Worm (Caenorhabditis elegans) whole organism, L4 larva: ENCODE results near the gene ceh-54.

Source experiments
- F26F4.8 ChIP-seq: fragments of 200-800 bp; sonication (Bioruptor generic); conservative IDR thresholded peaks from 2 replicates; pipeline ENCODE4 v1.3.6; 2022; ENCODE audit warnings: missing genetic modification characterization, missing compliant biosample characterization
- F49E8.2 ChIP-seq: sonication (generic microtip); optimal IDR thresholded peaks from 2 replicates; lab custom pipeline; 2016; ENCODE audit warnings: missing compliant biosample characterization, mild to moderate bottlenecking, missing genetic modification characterization, borderline replicate concordance
- T20F7.1 ChIP-seq: fragments of 200-800 bp; sonication (Bioruptor generic); optimal IDR thresholded peaks from 2 replicates; lab custom pipeline; 2018; ENCODE audit warnings: mild to moderate bottlenecking, missing genetic modification characterization, missing compliant biosample characterization
- Y48G9A.11 ChIP-seq: fragments of 200-800 bp; sonication (Bioruptor generic); IDR thresholded peaks from 2 replicates; pipeline ENCODE4 v1.3.6; 2022; ENCODE audit warnings: missing genetic modification reagents, missing genetic modification characterization, missing compliant biosample characterization
- ZK337.2 ChIP-seq: fragments of 200-800 bp; sonication (Bioruptor generic); IDR thresholded peaks from 2 replicates; pipeline ENCODE4 v1.3.6; 2022; ENCODE audit warnings: missing genetic modification reagents, missing genetic modification characterization, missing compliant biosample characterization
- aha-1 ChIP-seq: fragments of 150-350 bp; peaks from one replicate; lab custom pipeline; 2014; ENCODE audit warnings: missing biosample characterization, missing genetic modification characterization
- ama-1 ChIP-seq: fragments of 150-350 bp; optimal IDR thresholded peaks from 2 replicates; lab custom pipeline; 2014; ENCODE audit warnings: inconsistent platforms, mixed read lengths
- ceh-32 ChIP-seq: sonication (generic microtip); optimal IDR thresholded peaks from 2 replicates; lab custom pipeline; 2016; ENCODE audit warnings: mild to moderate bottlenecking, missing genetic modification characterization, missing compliant biosample characterization; ENCODE audit not compliant: poor library complexity
- ceh-62 ChIP-seq: sonication (generic microtip); optimal IDR thresholded peaks from 2 replicates; lab custom pipeline; 2017; ENCODE audit warnings: missing biosample characterization, missing genetic modification characterization
- ceh-82 ChIP-seq: sonication (generic microtip); optimal IDR thresholded peaks from 2 replicates; lab custom pipeline; 2017; ENCODE audit warnings: missing biosample characterization, missing genetic modification characterization
- daf-16 ChIP-seq, 3 experiments: sonication (generic microtip); optimal IDR thresholded peaks; 2 replicates each; lab custom pipeline; 2016 to 2017; ENCODE audit warnings: missing genetic modification characterization in 3 of 3, missing genetic modification reagents in 3 of 3, mild to moderate bottlenecking in 2 of 3, missing compliant biosample characterization in 2 of 3, missing biosample characterization in 1 of 3, moderate library complexity in 1 of 3
- dmd-9 ChIP-seq: fragments of 200-800 bp; sonication (Bioruptor generic); IDR thresholded peaks from 2 replicates; pipeline ENCODE4 v1.3.6; 2022; ENCODE audit warnings: missing genetic modification reagents, missing genetic modification characterization, missing compliant biosample characterization
- dve-1 ChIP-seq: sonication (generic microtip); optimal IDR thresholded peaks from 2 replicates; lab custom pipeline; 2017; ENCODE audit warnings: antibody characterized with exemption, mild to moderate bottlenecking, missing genetic modification characterization, missing compliant biosample characterization; ENCODE audit not compliant: insufficient read depth
- egl-43 ChIP-seq: fragments of 200-800 bp; sonication (Bioruptor generic); IDR thresholded peaks from 2 replicates; pipeline ENCODE4 v1.3.6; 2022; ENCODE audit warnings: missing genetic modification reagents, missing genetic modification characterization, missing compliant biosample characterization
- hlh-11 ChIP-seq: fragments of 200-800 bp; sonication (Bioruptor generic); optimal IDR thresholded peaks from 2 replicates; lab custom pipeline; 2018; ENCODE audit warnings: mild to moderate bottlenecking, missing genetic modification characterization, missing compliant biosample characterization
- hlh-30 ChIP-seq: sonication (generic microtip); optimal IDR thresholded peaks from 2 replicates; lab custom pipeline; 2017; ENCODE audit warnings: antibody characterized with exemption, mild to moderate bottlenecking, missing genetic modification characterization, missing compliant biosample characterization; ENCODE audit not compliant: insufficient read depth
- hmg-1.1 ChIP-seq: fragments of 200-800 bp; sonication (Bioruptor generic); IDR thresholded peaks from 2 replicates; pipeline ENCODE4 v1.3.6; 2022; ENCODE audit warnings: missing genetic modification reagents, missing genetic modification characterization, missing compliant biosample characterization
- jun-1 ChIP-seq: fragments of 150-350 bp; optimal IDR thresholded peaks from 2 replicates; lab custom pipeline; 2014; ENCODE audit warnings: missing biosample characterization, missing genetic modification reagents, missing genetic modification characterization
- lin-38 ChIP-seq: fragments of 200-800 bp; sonication (Bioruptor generic); IDR thresholded peaks from 2 replicates; pipeline ENCODE4 v1.3.6; 2022; ENCODE audit warnings: missing genetic modification reagents, missing genetic modification characterization, missing compliant biosample characterization
- lsy-2 ChIP-seq, 2 experiments: fragments of 150-350 bp in 1 of 2; sonication (generic microtip) in 1 of 2; optimal IDR thresholded peaks; 2 replicates each; lab custom pipeline; 2014 to 2017; ENCODE audit warnings: missing biosample characterization in 2 of 2, missing genetic modification characterization in 2 of 2
- madf-5 ChIP-seq, 2 experiments: fragments of 200-800 bp; sonication (Bioruptor generic); IDR thresholded peaks; 2 replicates each; pipeline ENCODE4 v1.3.6; 2022; ENCODE audit warnings: missing compliant biosample characterization in 2 of 2, missing genetic modification characterization in 2 of 2
- madf-9 ChIP-seq: fragments of 200-800 bp; sonication (Bioruptor generic); conservative IDR thresholded peaks from 2 replicates; pipeline ENCODE4 v1.3.6; 2022; ENCODE audit warnings: missing genetic modification reagents, missing genetic modification characterization, missing compliant biosample characterization
- mdl-1 ChIP-seq, 2 experiments: fragments of 150-350 bp in 1 of 2; sonication (generic microtip) in 1 of 2; optimal IDR thresholded peaks; 2 replicates each; lab custom pipeline; 2014 to 2017; ENCODE audit warnings: missing biosample characterization in 2 of 2, missing genetic modification characterization in 2 of 2
- mep-1 ChIP-seq: fragments of 150-350 bp; sonication (generic microtip); optimal IDR thresholded peaks from 3 replicates; lab custom pipeline; 2014; ENCODE audit warnings: missing biosample characterization, missing genetic modification characterization
- mxl-3 ChIP-seq: fragments of 200-800 bp; sonication (Bioruptor generic); optimal IDR thresholded peaks from 2 replicates; lab custom pipeline; 2018; ENCODE audit warnings: mild to moderate bottlenecking, missing genetic modification characterization, missing compliant biosample characterization
- nhr-102 ChIP-seq: sonication (generic microtip); optimal IDR thresholded peaks from 2 replicates; lab custom pipeline; 2016; ENCODE audit warnings: mild to moderate bottlenecking, missing genetic modification characterization, moderate library complexity, missing compliant biosample characterization
- nhr-11 ChIP-seq: fragments of 150-350 bp; optimal IDR thresholded peaks from 2 replicates; lab custom pipeline; 2014; ENCODE audit warnings: missing biosample characterization, missing genetic modification characterization
- nhr-28 ChIP-seq: fragments of 150-350 bp; optimal IDR thresholded peaks from 2 replicates; lab custom pipeline; 2014; ENCODE audit warnings: missing biosample characterization, missing genetic modification characterization
- nhr-6 ChIP-seq: fragments of 150-350 bp; optimal IDR thresholded peaks from 2 replicates; lab custom pipeline; 2014; ENCODE audit warnings: missing biosample characterization, missing genetic modification characterization
- nhr-76 ChIP-seq: fragments of 150-350 bp; optimal IDR thresholded peaks from 2 replicates; lab custom pipeline; 2014; ENCODE audit warnings: missing biosample characterization, missing genetic modification characterization
- saeg-2 ChIP-seq: fragments of 200-800 bp; sonication (Bioruptor generic); IDR thresholded peaks from 2 replicates; pipeline ENCODE4 v1.3.6; 2022; ENCODE audit warnings: missing genetic modification reagents, missing genetic modification characterization, missing compliant biosample characterization
- set-16 ChIP-seq: fragments of 200-800 bp; sonication (Bioruptor generic); IDR thresholded peaks from 2 replicates; pipeline ENCODE4 v1.3.6; 2022; ENCODE audit warnings: missing genetic modification reagents, missing genetic modification characterization, missing compliant biosample characterization
- unc-62 ChIP-seq, 3 experiments: fragments of 150-350 bp in 1 of 3; sonication (generic microtip); optimal IDR thresholded peaks in 2 of 3; peaks in 1 of 3; 1 replicate in 1 of 3; 2 replicates in 2 of 3; lab custom pipeline; 2014 to 2017; ENCODE audit warnings: missing biosample characterization in 3 of 3, missing genetic modification characterization in 3 of 3, missing genetic modification reagents in 3 of 3, missing genotype in 1 of 3
- zfp-2 ChIP-seq: sonication (generic microtip); optimal IDR thresholded peaks from 2 replicates; lab custom pipeline; 2016; ENCODE audit warnings: mild to moderate bottlenecking, missing genetic modification characterization, missing compliant biosample characterization
- zfp-3 ChIP-seq: fragments of 200-800 bp; sonication (Bioruptor generic); conservative IDR thresholded peaks from 2 replicates; pipeline ENCODE4 v1.3.6; 2022; ENCODE audit warnings: missing genetic modification reagents, missing genetic modification characterization, missing compliant biosample characterization
- ztf-7 ChIP-seq: fragments of 150-350 bp; optimal IDR thresholded peaks from 2 replicates; lab custom pipeline; 2014; ENCODE audit warnings: missing biosample characterization, missing genetic modification characterization

Gene ceh-54

ce11 chrX:6202809-6203208, 8.8 kb upstream of the ceh-54 start:
- TF ChIP-seq F26F4.8 (GFP tag; lab: Robert Waterston, UW) = no peak
- peak; percentile 1 for TF ChIP-seq nhr-11 (tag; lab: Kevin White, UChicago)
- TF ChIP-seq daf-16 (GFP tag; optimal IDR thresholded peaks at IDR 0.05; lab: Kevin White, UChicago) = peak in 1 of 2 experiments; percentile 23
- no peak for TF ChIP-seq daf-16 (tag; optimal IDR thresholded peaks at IDR 0.05; lab: Kevin White, UChicago)

DNA sequence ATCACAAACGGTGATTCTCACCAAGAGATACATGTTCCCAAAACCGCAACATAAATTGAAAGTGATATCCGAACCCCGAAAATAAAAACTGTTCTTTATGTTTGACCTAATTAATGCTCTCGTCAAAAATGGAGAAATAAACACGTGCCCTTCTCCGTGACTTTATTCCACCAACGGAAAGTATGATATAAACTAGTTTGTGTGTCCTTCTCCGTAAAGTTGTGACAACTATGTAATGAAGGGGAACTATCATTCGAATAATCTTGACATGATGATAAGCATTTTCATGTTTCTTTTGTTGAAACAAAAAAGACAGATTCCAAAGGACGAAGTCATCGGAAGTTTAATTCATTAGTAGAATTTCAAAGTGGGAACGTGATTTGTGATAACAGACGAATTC, 7.5 kb upstream of the ceh-54 start:
- TF ChIP-seq lin-38 = no peak
- TF ChIP-seq jun-1 (tag; lab: Kevin White, UChicago) = no peak
- TF ChIP-seq unc-62 (GFP tag; optimal IDR thresholded peaks at IDR 0.05 in 1 of 2; lab: Kevin White, UChicago) = peak in 1 of 2 experiments; percentile 93
- no peak for TF ChIP-seq unc-62 (tag; optimal IDR thresholded peaks at IDR 0.05; lab: Kevin White, UChicago)
- peak; percentile 79 for TF ChIP-seq aha-1 (tag; lab: Kevin White, UChicago)
- no peak for TF ChIP-seq T20F7.1 (GFP tag; lab: Kevin White, UChicago)
- TF ChIP-seq ceh-82 (tag; lab: Kevin White, UChicago) = no peak
- peak; percentile 3 for TF ChIP-seq dve-1 (tag; lab: Kevin White, UChicago)
- TF ChIP-seq set-16 = no peak
- TF ChIP-seq ama-1 (lab: Kevin White, UChicago) = peak; percentile 29
- no peak for TF ChIP-seq ceh-32 (tag; lab: Kevin White, UChicago)
- TF ChIP-seq mdl-1 (tag; optimal IDR thresholded peaks at IDR 0.05; lab: Kevin White, UChicago) = peak in 1 of 2 experiments; percentile 48
- no peak for TF ChIP-seq egl-43
- TF ChIP-seq mep-1 (tag; lab: Kevin White, UChicago) = peak; percentile 62
- no peak for TF ChIP-seq F49E8.2 (tag; lab: Kevin White, UChicago)
- peak; percentile 43 for TF ChIP-seq hlh-11
- TF ChIP-seq nhr-28 = peak; percentile 58
- TF ChIP-seq dmd-9 (GFP tag; lab: Robert Waterston, UW) = no peak
- no peak for TF ChIP-seq nhr-11 (tag; lab: Kevin White, UChicago)
- no peak for TF ChIP-seq Y48G9A.11
- TF ChIP-seq ztf-7 = no peak
- TF ChIP-seq nhr-6 = peak; percentile 2
- peak in 1 of 2 experiments; percentile 57 for TF ChIP-seq lsy-2 (tag; optimal IDR thresholded peaks at IDR 0.05; lab: Kevin White, UChicago)
- no peak for TF ChIP-seq ceh-62 (tag; lab: Kevin White, UChicago)
- 0 out of 2 replicates have a peak, but pooled peaks have one; percentile 17 for TF ChIP-seq zfp-3 (GFP tag; lab: Robert Waterston, UW)
- TF ChIP-seq hlh-30 (tag; lab: Kevin White, UChicago) = peak; percentile 76
- no peak for TF ChIP-seq saeg-2 (GFP tag; lab: Robert Waterston, UW)
- no peak for TF ChIP-seq ZK337.2 (GFP tag; lab: Robert Waterston, UW)
- peak; percentile 66 for TF ChIP-seq mxl-3 (GFP tag; lab: Kevin White, UChicago)
- no peak for TF ChIP-seq madf-5 (GFP tag; IDR thresholded peaks at IDR 0.05; lab: Robert Waterston, UW)
- no peak for TF ChIP-seq madf-9
- TF ChIP-seq zfp-2 (tag; lab: Kevin White, UChicago) = no peak
- no peak for TF ChIP-seq hmg-1.1 (GFP tag; lab: Robert Waterston, UW)
- TF ChIP-seq nhr-76 (tag; lab: Kevin White, UChicago) = no peak
- TF ChIP-seq nhr-102 = no peak

DNA sequence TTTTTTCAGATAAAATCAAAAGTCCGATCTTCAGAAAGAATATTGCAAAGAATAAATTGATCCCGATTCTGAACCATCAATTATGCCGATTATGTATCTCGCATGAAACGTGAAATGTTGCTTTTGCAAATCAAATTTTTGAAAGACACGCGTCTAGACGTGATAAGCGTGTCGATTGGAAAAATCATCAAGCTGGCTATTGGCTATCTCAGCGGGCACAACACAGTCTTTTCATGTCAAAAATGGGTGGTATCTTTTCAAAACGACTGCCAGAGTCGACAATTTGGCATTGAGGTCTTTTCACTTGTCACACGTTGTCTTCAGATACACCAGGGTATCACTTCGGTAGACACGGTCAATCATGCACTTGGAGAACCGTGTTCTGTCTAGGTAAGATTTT, 2.6 kb upstream of the ceh-54 start, which contains the start of gene daf-9:
daf-9 (plus strand) TSS at position 301 of the 400 bp plus-strand sequence.
- TF ChIP-seq zfp-3 (GFP tag; lab: Robert Waterston, UW) = no peak
- peak; percentile 33 for TF ChIP-seq mxl-3 (GFP tag; lab: Kevin White, UChicago)
